Worm (Caenorhabditis elegans): Measurements from ENCODE around the gene pos-1.

pos-1 gene

ce11 chrV:8414036-8414728, at the start of gene pos-1:
pos-1 (plus strand) TSS chrV:8414086.
- TF ChIP-seq pha-4 (tag; optimal IDR thresholded peaks at IDR 0.05) (no peak), lin-15B (tag; optimal IDR thresholded peaks at IDR 0.05) (no peak), nhr-25 (tag; optimal IDR thresholded peaks at IDR 0.05) (no peak), egl-27 (tag; optimal IDR thresholded peaks at IDR 0.05) (no peak), ceh-28 (tag; optimal IDR thresholded peaks at IDR 0.05) (no peak), mdl-1 (tag; optimal IDR thresholded peaks at IDR 0.05) (no peak), mml-1 (tag; optimal IDR thresholded peaks at IDR 0.05) (no peak), R02D3.7 (tag; optimal IDR thresholded peaks at IDR 0.05) (no peak), egl-5 (tag; optimal IDR thresholded peaks at IDR 0.05) (no peak), zag-1 (tag; optimal IDR thresholded peaks at IDR 0.05) (no peak), fos-1 (tag; optimal IDR thresholded peaks at IDR 0.05) (no peak), elt-2 (tag; optimal IDR thresholded peaks at IDR 0.05) (no peak), unc-62 (GFP tag; optimal IDR thresholded peaks at IDR 0.05) (no peak), nhr-67 (tag; optimal IDR thresholded peaks at IDR 0.05) (no peak), hmg-11 (tag; optimal IDR thresholded peaks at IDR 0.05) (no peak)

- TF ChIP-seq sea-2 (GFP tag; optimal IDR thresholded peaks at IDR 0.05) (no peak), unc-62 (GFP tag; optimal IDR thresholded peaks at IDR 0.05) (no peak), lin-15B (tag; optimal IDR thresholded peaks at IDR 0.05) (no peak), jun-1 (tag; optimal IDR thresholded peaks at IDR 0.05) (no peak), nhr-67 (tag; optimal IDR thresholded peaks at IDR 0.05) (no peak), ceh-28 (tag; optimal IDR thresholded peaks at IDR 0.05) (no peak), lin-39 (tag; optimal IDR thresholded peaks at IDR 0.05) (no peak), zag-1 (tag; optimal IDR thresholded peaks at IDR 0.05) (no peak), R02D3.7 (tag; optimal IDR thresholded peaks at IDR 0.05) (no peak), aly-2 (tag; optimal IDR thresholded peaks at IDR 0.05) (no peak)
These were observed 43.2 kb upstream of the pos-1 start, which contains the start of gene gpa-2 for ce11 chrV:8370705-8371104. gpa-2 (plus strand) TSS chrV:8371005.

ce11 chrV:8375419-8375818, 38.5 kb upstream of the pos-1 start, which contains the start of gene F38E1.10:
F38E1.10 (minus strand) TSS chrV:8375519.
- no peak for TF ChIP-seq lsy-12 (tag; optimal IDR thresholded peaks at IDR 0.05)
- TF ChIP-seq nhr-11 (tag; optimal IDR thresholded peaks at IDR 0.05) = no peak
- no peak for TF ChIP-seq eor-1 (tag; optimal IDR thresholded peaks at IDR 0.05)
- no peak for TF ChIP-seq pqm-1 (tag; optimal IDR thresholded peaks at IDR 0.05)
- no peak for TF ChIP-seq mdl-1 (tag; optimal IDR thresholded peaks at IDR 0.05)
- TF ChIP-seq pha-4 (tag; optimal IDR thresholded peaks at IDR 0.05) = no peak
- TF ChIP-seq ceh-82 (tag; optimal IDR thresholded peaks at IDR 0.05) = no peak
- TF ChIP-seq ztf-11 (tag; optimal IDR thresholded peaks at IDR 0.05) = no peak
- no peak for TF ChIP-seq sea-2 (GFP tag; optimal IDR thresholded peaks at IDR 0.05)
- TF ChIP-seq lin-15B (tag; optimal IDR thresholded peaks at IDR 0.05) = no peak

- TF ChIP-seq nhr-67 (tag; optimal IDR thresholded peaks at IDR 0.05) (no peak), fkh-2 (tag; optimal IDR thresholded peaks at IDR 0.05) (no peak), skn-1 (tag; optimal IDR thresholded peaks at IDR 0.05) (no peak), nhr-237 (tag; optimal IDR thresholded peaks at IDR 0.05) (no peak), ZK546.5 (tag; optimal IDR thresholded peaks at IDR 0.05) (no peak), nfya-1 (tag; optimal IDR thresholded peaks at IDR 0.05; ENCODE audit: insufficient read depth) (no peak), tbx-2 (tag; optimal IDR thresholded peaks at IDR 0.05) (no peak), fkh-10 (GFP tag; optimal IDR thresholded peaks at IDR 0.05) (no peak), nhr-76 (tag; optimal IDR thresholded peaks at IDR 0.05) (no peak), zag-1 (tag; optimal IDR thresholded peaks at IDR 0.05) (no peak), ztf-11 (tag; optimal IDR thresholded peaks at IDR 0.05) (no peak), unc-39 (tag; optimal IDR thresholded peaks at IDR 0.05) (no peak), eor-1 (tag; optimal IDR thresholded peaks at IDR 0.05) (no peak), fos-1 (tag; optimal IDR thresholded peaks at IDR 0.05) (no peak), snpc-4 (tag; optimal IDR thresholded peaks at IDR 0.05) (no peak), egl-5 (tag; optimal IDR thresholded peaks at IDR 0.05) (no peak), ztf-4 (tag; optimal IDR thresholded peaks at IDR 0.05) (no peak), jun-1 (tag; optimal IDR thresholded peaks at IDR 0.05) (no peak), nhr-12 (tag; optimal IDR thresholded peaks at IDR 0.05) (no peak), R02D3.7 (tag; optimal IDR thresholded peaks at IDR 0.05) (no peak)
These were observed 38.0 kb upstream of the pos-1 start, which contains the start of gene F38E1.3 for ce11 chrV:8375849-8376248. F38E1.3 (plus strand) TSS chrV:8376149.

Measured in whole organism, L3 larva.